Worm (Caenorhabditis elegans) whole organism, late embryonic: ENCODE results near the gene F53A9.7.

Experiments
- C08G9.2 ChIP-seq: sonication (generic microtip); optimal IDR thresholded peaks from 2 replicates; lab custom pipeline; 2016; ENCODE audit warnings: mild to moderate bottlenecking, missing genetic modification characterization, moderate library complexity, missing compliant biosample characterization
- C38D4.7 ChIP-seq: fragments of 200-800 bp; sonication (Bioruptor generic); optimal IDR thresholded peaks from 2 replicates; lab custom pipeline; 2018; ENCODE audit warnings: mild to moderate bottlenecking, missing genetic modification characterization, moderate library complexity, missing compliant biosample characterization
- F13H6.1 ChIP-seq: sonication (generic microtip); optimal IDR thresholded peaks from 2 replicates; lab custom pipeline; 2016; ENCODE audit warnings: missing genetic modification characterization, missing compliant biosample characterization
- K02D7.2 ChIP-seq: sonication (generic microtip); optimal IDR thresholded peaks from 2 replicates; lab custom pipeline; 2017; ENCODE audit warnings: mild to moderate bottlenecking, missing genetic modification characterization, missing compliant biosample characterization
- K09A11.1 ChIP-seq: sonication (generic microtip); optimal IDR thresholded peaks from 2 replicates; lab custom pipeline; 2017; ENCODE audit warnings: antibody characterized with exemption, mild to moderate bottlenecking, missing genetic modification characterization, missing compliant biosample characterization; ENCODE audit not compliant: insufficient read depth
- Y22D7AL.16 ChIP-seq: sonication (generic microtip); optimal IDR thresholded peaks from 2 replicates; lab custom pipeline; 2016; ENCODE audit warnings: missing genetic modification characterization, missing compliant biosample characterization
- ceh-14 ChIP-seq: sonication (generic microtip); optimal IDR thresholded peaks from 2 replicates; lab custom pipeline; 2016; ENCODE audit warnings: missing genotype, missing genetic modification characterization, missing compliant biosample characterization
- ceh-19 ChIP-seq: fragments of 200-800 bp; sonication (Bioruptor generic); optimal IDR thresholded peaks from 2 replicates; lab custom pipeline; 2018; ENCODE audit warnings: mild to moderate bottlenecking, missing genetic modification characterization, missing compliant biosample characterization
- ceh-22 ChIP-seq: sonication (generic microtip); optimal IDR thresholded peaks from 2 replicates; lab custom pipeline; 2017; ENCODE audit warnings: missing biosample characterization, missing genetic modification characterization
- ceh-30 ChIP-seq: fragments of 150-350 bp; optimal IDR thresholded peaks from 2 replicates; lab custom pipeline; 2014; ENCODE audit warnings: missing biosample characterization, missing genetic modification characterization
- ceh-31 ChIP-seq: sonication (generic microtip); optimal IDR thresholded peaks from 2 replicates; lab custom pipeline; 2016; ENCODE audit warnings: missing genetic modification characterization, missing compliant biosample characterization
- ceh-34 ChIP-seq: sonication (generic microtip); optimal IDR thresholded peaks from 2 replicates; lab custom pipeline; 2016; ENCODE audit warnings: mild to moderate bottlenecking, missing genetic modification characterization, missing compliant biosample characterization
- ceh-45 ChIP-seq: fragments of 200-800 bp; sonication (Bioruptor generic); IDR thresholded peaks from 2 replicates; pipeline ENCODE4 v1.3.6; 2022; ENCODE audit warnings: missing genetic modification reagents, missing genetic modification characterization, missing compliant biosample characterization
- ceh-48 ChIP-seq: sonication (generic microtip); optimal IDR thresholded peaks from 2 replicates; lab custom pipeline; 2016; ENCODE audit warnings: missing genetic modification characterization, inconsistent platforms, missing compliant biosample characterization
- ceh-9 ChIP-seq: sonication (generic microtip); optimal IDR thresholded peaks from 2 replicates; lab custom pipeline; 2016; ENCODE audit warnings: mild to moderate bottlenecking, missing genetic modification characterization, inconsistent platforms, missing compliant biosample characterization
- dve-1 ChIP-seq: sonication (generic microtip); optimal IDR thresholded peaks from 2 replicates; lab custom pipeline; 2017; ENCODE audit warnings: antibody characterized with exemption, mild to moderate bottlenecking, missing genetic modification characterization, missing compliant biosample characterization
- elt-2 ChIP-seq: sonication (generic microtip); optimal IDR thresholded peaks from 2 replicates; lab custom pipeline; 2016; ENCODE audit warnings: missing genetic modification reagents, missing genetic modification characterization, missing compliant biosample characterization
- eyg-1 ChIP-seq: sonication (generic microtip); optimal IDR thresholded peaks from 2 replicates; lab custom pipeline; 2016; ENCODE audit warnings: missing genotype, missing genetic modification characterization, missing compliant biosample characterization
- fax-1 ChIP-seq: sonication (generic microtip); optimal IDR thresholded peaks from 2 replicates; lab custom pipeline; 2016; ENCODE audit warnings: missing genotype, missing genetic modification characterization, missing compliant biosample characterization
- fkh-6 ChIP-seq: sonication (generic microtip); optimal IDR thresholded peaks from 2 replicates; lab custom pipeline; 2016; ENCODE audit warnings: missing genetic modification characterization, missing compliant biosample characterization
- hlh-13 ChIP-seq: fragments of 200-800 bp; sonication (Bioruptor generic); optimal IDR thresholded peaks from 2 replicates; lab custom pipeline; 2018; ENCODE audit warnings: mild to moderate bottlenecking, missing genetic modification characterization, missing compliant biosample characterization
- hlh-30 ChIP-seq: sonication (generic microtip); optimal IDR thresholded peaks from 2 replicates; lab custom pipeline; 2017; ENCODE audit warnings: antibody characterized with exemption, missing genetic modification characterization, missing compliant biosample characterization; ENCODE audit not compliant: insufficient read depth
- hlh-6 ChIP-seq: sonication (generic microtip); optimal IDR thresholded peaks from 2 replicates; lab custom pipeline; 2016; ENCODE audit warnings: missing genotype, missing genetic modification characterization, missing compliant biosample characterization
- hlh-8 ChIP-seq: sonication (generic microtip); optimal IDR thresholded peaks from 2 replicates; lab custom pipeline; 2016; ENCODE audit warnings: missing genotype, missing genetic modification characterization, missing compliant biosample characterization
- lim-6 ChIP-seq: sonication (generic microtip); optimal IDR thresholded peaks from 2 replicates; lab custom pipeline; 2016; ENCODE audit warnings: missing genetic modification characterization, missing compliant biosample characterization
- mec-3 ChIP-seq: sonication (generic microtip); optimal IDR thresholded peaks from 2 replicates; lab custom pipeline; 2016; ENCODE audit warnings: borderline replicate concordance, missing genetic modification characterization, missing compliant biosample characterization
- nhr-11 ChIP-seq: fragments of 150-350 bp; optimal IDR thresholded peaks from 2 replicates; lab custom pipeline; 2014; ENCODE audit warnings: missing biosample characterization, missing genetic modification characterization
- nhr-232 ChIP-seq: sonication (generic microtip); optimal IDR thresholded peaks from 2 replicates; lab custom pipeline; 2016; ENCODE audit warnings: missing genetic modification characterization, missing compliant biosample characterization
- odd-2 ChIP-seq: sonication (generic microtip); optimal IDR thresholded peaks from 2 replicates; lab custom pipeline; 2017; ENCODE audit warnings: antibody characterized with exemption, mild to moderate bottlenecking, missing genetic modification characterization, missing compliant biosample characterization
- pat-9 ChIP-seq: fragments of 200-800 bp; sonication (Bioruptor generic); optimal IDR thresholded peaks from 2 replicates; lab custom pipeline; 2018; ENCODE audit warnings: mild to moderate bottlenecking, missing genetic modification characterization, moderate library complexity, missing compliant biosample characterization
- pax-1 ChIP-seq: fragments of 150-350 bp; optimal IDR thresholded peaks from 2 replicates; lab custom pipeline; 2014; ENCODE audit warnings: missing biosample characterization, missing genetic modification characterization
- pha-2 ChIP-seq: sonication (generic microtip); optimal IDR thresholded peaks from 2 replicates; lab custom pipeline; 2017; ENCODE audit warnings: mild to moderate bottlenecking, missing genetic modification characterization, missing compliant biosample characterization
- pha-4 ChIP-seq: fragments of 150-350 bp; optimal IDR thresholded peaks from 2 replicates; lab custom pipeline; 2018; ENCODE audit warnings: missing biosample characterization, missing genetic modification reagents, missing genetic modification characterization
- pqm-1 ChIP-seq: sonication (generic microtip); optimal IDR thresholded peaks from 2 replicates; lab custom pipeline; 2016; ENCODE audit warnings: missing genetic modification characterization, missing compliant biosample characterization
- pros-1 ChIP-seq: fragments of 150-350 bp; optimal IDR thresholded peaks from 2 replicates; lab custom pipeline; 2014; ENCODE audit warnings: missing biosample characterization, missing genetic modification reagents, missing genetic modification characterization
- rnt-1 ChIP-seq: sonication (generic microtip); optimal IDR thresholded peaks from 2 replicates; lab custom pipeline; 2016; ENCODE audit warnings: missing genetic modification characterization, missing compliant biosample characterization
- sdc-2 ChIP-seq: sonication (generic microtip); optimal IDR thresholded peaks from 2 replicates; lab custom pipeline; 2016; ENCODE audit warnings: missing genotype, missing genetic modification characterization, missing compliant biosample characterization
- sox-4 ChIP-seq: sonication (generic microtip); optimal IDR thresholded peaks from 2 replicates; lab custom pipeline; 2017; ENCODE audit warnings: mild to moderate bottlenecking, missing genetic modification characterization, inconsistent platforms, missing compliant biosample characterization
- syd-9 ChIP-seq: sonication (generic microtip); optimal IDR thresholded peaks from 2 replicates; lab custom pipeline; 2016; ENCODE audit warnings: mild to moderate bottlenecking, missing genetic modification characterization, moderate library complexity, missing compliant biosample characterization
- tbx-2 ChIP-seq: sonication (generic microtip); optimal IDR thresholded peaks from 2 replicates; lab custom pipeline; 2016; ENCODE audit warnings: missing genetic modification characterization, missing compliant biosample characterization
- ttx-3 ChIP-seq: sonication (generic microtip); optimal IDR thresholded peaks from 2 replicates; lab custom pipeline; 2016; ENCODE audit warnings: missing genetic modification reagents, missing genetic modification characterization, missing compliant biosample characterization
- unc-3 ChIP-seq, 2 experiments: fragments of 200-800 bp in 1 of 2; sonication (Bioruptor generic) in 1 of 2; sonication (generic microtip) in 1 of 2; conservative IDR thresholded peaks in 1 of 2; optimal IDR thresholded peaks in 1 of 2; 2 replicates each; pipeline versions ENCODE4 v1.3.6 to Lab custom; 2016 to 2022; ENCODE audit warnings: missing compliant biosample characterization in 2 of 2, missing genetic modification characterization in 2 of 2, missing genetic modification reagents in 1 of 2
- unc-55 ChIP-seq: sonication (generic microtip); optimal IDR thresholded peaks from 2 replicates; lab custom pipeline; 2017; ENCODE audit warnings: missing biosample characterization, missing genetic modification reagents, missing genetic modification characterization
- unc-86 ChIP-seq: sonication (generic microtip); optimal IDR thresholded peaks from 2 replicates; lab custom pipeline; 2016; ENCODE audit warnings: missing genetic modification characterization, missing compliant biosample characterization
- zip-5 ChIP-seq: sonication (generic microtip); optimal IDR thresholded peaks from 2 replicates; lab custom pipeline; 2016; ENCODE audit warnings: missing genetic modification characterization, missing compliant biosample characterization

Gene F53A9.7

DNA sequence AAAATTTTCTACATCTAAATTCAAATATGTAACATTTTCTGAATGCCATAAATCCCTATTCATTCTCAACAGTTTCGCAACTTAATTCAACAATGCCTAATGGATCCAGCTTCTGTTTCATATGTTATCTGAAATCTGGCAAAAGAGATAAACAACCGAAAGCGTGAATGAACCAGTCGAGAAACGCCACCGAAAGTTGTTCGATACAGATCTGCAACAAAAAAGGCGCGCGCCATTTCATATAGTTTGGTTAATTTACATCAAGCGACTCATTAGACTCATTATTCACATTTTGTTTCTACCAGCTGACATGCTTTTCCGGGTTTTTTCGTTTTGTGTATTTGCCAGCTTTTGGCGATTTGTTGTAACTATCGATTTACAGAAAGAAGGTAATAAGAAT, 35.1 kb downstream of the F53A9.7 start, which contains the start of gene K09E2.1:
Gene K09E2.1, plus strand, starts transcription at position 301 of the 400 bp plus-strand sequence.
- no peak for TF ChIP-seq unc-55
- TF ChIP-seq pros-1 (tag; lab: Kevin White, UChicago) = no peak
- no peak for TF ChIP-seq unc-86
- TF ChIP-seq pha-2 (tag; lab: Kevin White, UChicago) = no peak
- no peak for TF ChIP-seq Y22D7AL.16
- TF ChIP-seq pha-4 (tag; lab: Kevin White, UChicago) = no peak
- no peak for TF ChIP-seq K02D7.2 (tag; lab: Kevin White, UChicago)
- TF ChIP-seq elt-2 (tag; lab: Kevin White, UChicago) = no peak
- TF ChIP-seq nhr-232 (tag; lab: Kevin White, UChicago) = no peak
- TF ChIP-seq ceh-31 (tag; lab: Kevin White, UChicago) = no peak
- no peak for TF ChIP-seq hlh-8 (tag; lab: Kevin White, UChicago)
- TF ChIP-seq pax-1 = no peak
- no peak for TF ChIP-seq dve-1 (tag; lab: Kevin White, UChicago)
- TF ChIP-seq lim-6 (tag; lab: Kevin White, UChicago) = no peak
- no peak for TF ChIP-seq ceh-19 (GFP tag; lab: Kevin White, UChicago)
- no peak for TF ChIP-seq hlh-13 (GFP tag; lab: Kevin White, UChicago)
- no peak for TF ChIP-seq F13H6.1 (tag; lab: Kevin White, UChicago)
- no peak for TF ChIP-seq odd-2 (tag; lab: Kevin White, UChicago)

DNA sequence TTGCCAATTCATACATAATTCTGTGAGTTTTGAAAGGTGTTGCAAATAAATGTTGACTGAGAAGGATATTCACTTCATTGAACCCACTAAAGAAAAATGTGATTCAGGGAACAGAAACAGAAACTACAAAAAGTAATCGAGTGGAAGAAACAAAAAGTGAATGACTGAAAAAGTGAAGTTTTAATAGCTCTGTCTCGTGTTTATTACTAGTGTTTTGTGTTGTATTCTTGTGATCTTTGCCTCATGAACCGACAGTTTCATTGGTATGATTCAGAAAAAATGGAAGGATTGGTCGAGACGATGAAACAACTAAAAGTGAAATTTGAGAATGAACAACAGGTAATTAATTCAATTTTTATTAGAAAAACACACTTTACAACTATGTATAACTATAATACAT, 38.8 kb downstream of the F53A9.7 start:
- TF ChIP-seq pax-1 (no peak), ceh-30 (no peak), pqm-1 (no peak), ceh-9 (no peak), eyg-1 (no peak), F13H6.1 (tag; lab: Kevin White, UChicago) (no peak), pat-9 (no peak), tbx-2 (no peak), hlh-6 (tag; lab: Kevin White, UChicago) (no peak), fax-1 (tag; lab: Kevin White, UChicago) (no peak)

DNA sequence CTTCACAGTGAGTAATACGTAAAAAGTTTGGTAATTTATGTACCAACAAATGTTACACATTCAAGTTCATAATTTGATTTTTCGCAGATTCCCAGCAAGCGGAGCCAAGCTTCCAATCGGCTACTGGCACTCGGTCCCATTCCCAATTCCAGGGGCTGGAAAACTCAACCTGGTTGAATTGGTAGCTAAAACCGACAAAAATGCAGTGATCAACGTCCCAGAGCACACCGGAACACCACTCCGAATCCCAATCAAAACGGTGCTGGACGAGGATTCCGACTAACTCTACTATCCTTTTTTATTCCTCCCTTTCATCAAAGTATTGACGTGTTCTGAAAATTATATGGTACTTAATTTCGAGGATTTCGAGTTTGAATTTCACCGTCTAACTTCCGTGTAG, 39.4 kb downstream of the F53A9.7 start:
- TF ChIP-seq pqm-1 (no peak), sdc-2 (tag; lab: Kevin White, UChicago) (no peak), ttx-3 (tag; lab: Kevin White, UChicago) (no peak), sox-4 (tag; lab: Kevin White, UChicago) (no peak), syd-9 (tag; lab: Kevin White, UChicago) (no peak), hlh-30 (tag; lab: Kevin White, UChicago) (no peak), K09A11.1 (no peak), ceh-45 (GFP tag; lab: Robert Waterston, UW) (no peak), ceh-22 (no peak), nhr-11 (no peak), lim-6 (tag; lab: Kevin White, UChicago) (no peak), K02D7.2 (tag; lab: Kevin White, UChicago) (no peak)

DNA sequence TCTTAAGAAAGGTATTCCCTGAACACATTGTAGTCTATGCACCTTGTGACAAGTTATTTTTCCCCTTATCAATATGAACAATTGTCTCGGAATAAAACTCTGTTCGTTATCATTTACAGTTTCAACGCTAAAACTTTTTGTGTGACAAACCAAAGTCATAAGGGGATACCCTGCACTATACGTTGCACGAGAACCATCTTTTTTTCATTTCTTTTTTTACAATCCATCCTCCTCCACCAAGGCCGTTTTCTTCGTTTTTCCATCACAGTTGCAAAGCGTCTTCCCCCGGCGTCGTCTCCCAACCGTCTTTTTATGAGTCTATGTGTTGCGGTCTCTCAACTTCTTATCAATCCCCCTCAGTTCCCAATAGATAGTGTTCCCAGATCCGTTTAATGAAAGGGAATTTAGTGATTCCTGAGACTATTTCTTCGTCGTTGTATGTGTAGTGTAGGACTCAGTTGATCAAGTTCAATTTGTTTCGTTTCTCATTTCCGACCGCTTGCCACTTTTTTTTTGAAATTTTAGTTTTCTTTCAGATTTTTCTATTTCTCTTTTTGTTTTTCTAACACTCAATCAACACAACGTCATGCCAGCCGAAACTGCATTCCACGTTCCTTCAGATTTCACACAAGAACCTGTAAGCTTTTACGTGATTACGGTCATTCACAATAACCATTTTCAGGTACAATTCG, 40.5 kb downstream of the F53A9.7 start:
- TF ChIP-seq C38D4.7 (GFP tag; lab: Kevin White, UChicago) (no peak), pax-1 (no peak), ceh-14 (tag; lab: Kevin White, UChicago) (no peak), rnt-1 (tag; lab: Kevin White, UChicago) (no peak), ceh-48 (tag; lab: Kevin White, UChicago) (no peak), C08G9.2 (tag; lab: Kevin White, UChicago) (no peak), ceh-9 (no peak), unc-3 (GFP tag; conservative IDR thresholded peaks at IDR 0.05; lab: Robert Waterston, UW) (no peak), unc-3 (tag; optimal IDR thresholded peaks at IDR 0.05; lab: Kevin White, UChicago) (no peak), mec-3 (tag; lab: Kevin White, UChicago) (no peak), fkh-6 (tag; lab: Kevin White, UChicago) (no peak), ceh-34 (tag; lab: Kevin White, UChicago) (no peak), ceh-30 (no peak), zip-5 (no peak)
